Fruit fly (Drosophila melanogaster) S2 (cell line): Measurements from ENCODE around the gene mRpS23.

Experiments used
- CG8478 ChIP-seq: fragments of >200 bp; optimal IDR thresholded peaks from 2 replicates; lab custom pipeline; 2018
- CTCF ChIP-seq, 2 experiments: fragments of >200 bp; optimal IDR thresholded peaks; 2 replicates each; lab custom pipeline; 2018

Gene mRpS23

dm6 chr2L:13835002-13835910 is at the start of gene mRpS23, which contains the start of gene CenG1A:
Gene mRpS23, minus strand, starts transcription at chr2L:13835072.
Gene CenG1A, plus strand, starts transcription at chr2L:13835564.
- no peak for TF ChIP-seq CTCF (optimal IDR thresholded peaks at IDR 0.05; lab: Kevin White, UChicago)
- no peak for TF ChIP-seq CG8478 (lab: Kevin White, UChicago)

DNA sequence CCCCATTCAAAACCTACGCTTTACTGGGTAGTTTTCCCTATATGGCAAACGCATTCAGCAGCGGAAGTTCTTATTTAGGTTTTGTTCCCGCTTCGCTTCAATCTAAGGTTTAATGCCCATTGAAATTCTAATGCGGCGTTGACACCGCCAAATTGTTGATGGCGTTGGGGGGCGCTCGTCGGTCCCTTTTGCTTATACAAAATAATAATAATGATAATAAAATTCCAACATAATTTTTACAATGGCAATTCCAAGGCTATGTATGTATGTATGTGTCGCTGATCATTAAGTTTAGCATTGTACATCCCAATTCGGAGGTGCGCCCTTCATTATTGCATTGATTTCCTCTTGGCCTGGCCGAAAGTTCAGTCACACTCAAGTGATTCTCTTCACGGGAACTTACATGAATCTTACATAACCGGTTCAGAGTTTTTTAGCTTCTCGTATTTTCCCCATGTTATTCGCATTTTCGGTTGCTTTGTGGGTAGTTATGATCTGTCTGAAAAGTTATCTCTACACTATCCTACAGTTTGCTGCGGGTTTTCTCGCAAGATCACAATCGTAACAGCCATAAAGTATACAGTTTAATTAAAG is 49.3 kb upstream of the mRpS23 start:
- TF ChIP-seq CTCF (optimal IDR thresholded peaks at IDR 0.05; lab: Kevin White, UChicago) (no peak), CG8478 (lab: Kevin White, UChicago) (no peak)

DNA sequence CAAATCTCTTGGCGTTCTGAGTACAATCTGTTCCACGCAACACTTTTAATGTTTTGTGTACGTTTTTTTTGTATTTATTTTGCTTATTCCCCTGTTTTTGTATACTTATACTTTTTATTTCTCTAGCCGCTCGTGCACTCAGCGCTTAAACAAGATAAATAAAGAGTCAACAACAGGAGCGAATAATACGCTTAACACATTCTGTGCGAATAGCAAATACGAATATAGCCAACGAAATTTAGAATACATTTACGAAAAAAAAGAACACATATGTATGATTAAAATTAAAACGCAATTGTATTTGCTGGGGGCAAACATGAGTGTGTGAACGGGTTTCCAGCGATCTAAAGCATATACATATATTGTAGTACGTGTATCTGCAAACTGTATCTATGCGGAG is 47.1 kb upstream of the mRpS23 start:
- TF ChIP-seq CTCF (optimal IDR thresholded peaks at IDR 0.05; lab: Kevin White, UChicago), result no peak
- no peak for TF ChIP-seq CG8478 (lab: Kevin White, UChicago)

DNA sequence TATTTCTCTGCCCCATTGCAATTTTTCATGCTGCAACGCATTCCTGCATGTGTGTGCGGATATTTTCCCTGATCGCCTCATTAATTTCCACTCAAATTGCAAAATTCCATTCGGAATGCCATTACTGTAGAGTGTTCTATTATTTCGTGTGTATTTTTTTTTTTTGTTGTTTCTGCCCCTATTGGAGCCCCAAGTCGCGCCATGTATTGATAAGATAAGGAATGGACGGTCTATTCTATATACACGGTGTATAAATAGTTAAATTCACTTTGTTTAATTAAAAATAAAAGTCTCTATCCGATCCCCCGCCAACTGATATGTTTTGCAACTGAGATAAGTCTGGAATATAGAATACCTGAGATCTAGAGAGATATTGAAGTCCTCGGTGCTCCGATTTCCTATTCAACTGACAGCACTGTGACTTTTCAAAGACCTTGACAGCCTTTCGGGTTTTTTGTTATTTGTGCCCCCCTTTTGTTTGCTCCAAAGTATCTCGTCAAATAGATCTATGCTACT is 46.6 kb upstream of the mRpS23 start:
- no peak for TF ChIP-seq CG8478 (lab: Kevin White, UChicago)
- TF ChIP-seq CTCF (optimal IDR thresholded peaks at IDR 0.05; lab: Kevin White, UChicago), result no peak

DNA sequence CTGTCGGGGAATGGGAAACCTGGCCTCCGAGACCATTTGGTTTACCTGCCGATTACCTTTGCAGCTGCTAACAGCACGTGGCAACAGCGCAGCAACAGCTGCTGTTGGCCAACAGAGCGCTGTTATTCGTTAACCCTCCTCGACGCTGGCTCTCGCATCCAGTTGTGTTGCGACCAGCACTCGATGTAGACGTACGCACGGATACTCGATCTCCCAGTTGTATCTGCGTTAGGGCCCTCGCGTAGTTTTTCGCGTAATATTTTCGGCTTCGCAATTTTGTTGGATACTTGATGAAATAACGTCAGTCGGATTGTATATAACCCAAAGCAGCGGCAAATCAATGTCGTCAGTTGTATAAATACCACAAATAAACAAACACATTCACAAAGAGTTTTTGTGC is 43.9 kb upstream of the mRpS23 start:
- TF ChIP-seq CG8478 (lab: Kevin White, UChicago), result no peak

dm6 chr2L:13877934-13878580 is 43.2 kb upstream of the mRpS23 start:
- TF ChIP-seq CG8478 (lab: Kevin White, UChicago) (no peak), CTCF (optimal IDR thresholded peaks at IDR 0.05; lab: Kevin White, UChicago) (no peak)

- no peak for TF ChIP-seq CG8478 (lab: Kevin White, UChicago)
- no peak for TF ChIP-seq CTCF (optimal IDR thresholded peaks at IDR 0.05; lab: Kevin White, UChicago)
Observed at dm6 chr2L:13876698-13877097, 41.8 kb upstream of the mRpS23 start.

dm6 chr2L:13873147-13873546 is 38.3 kb upstream of the mRpS23 start:
- TF ChIP-seq CTCF (optimal IDR thresholded peaks at IDR 0.05; lab: Kevin White, UChicago), result no peak
- TF ChIP-seq CG8478 (lab: Kevin White, UChicago), result no peak

DNA sequence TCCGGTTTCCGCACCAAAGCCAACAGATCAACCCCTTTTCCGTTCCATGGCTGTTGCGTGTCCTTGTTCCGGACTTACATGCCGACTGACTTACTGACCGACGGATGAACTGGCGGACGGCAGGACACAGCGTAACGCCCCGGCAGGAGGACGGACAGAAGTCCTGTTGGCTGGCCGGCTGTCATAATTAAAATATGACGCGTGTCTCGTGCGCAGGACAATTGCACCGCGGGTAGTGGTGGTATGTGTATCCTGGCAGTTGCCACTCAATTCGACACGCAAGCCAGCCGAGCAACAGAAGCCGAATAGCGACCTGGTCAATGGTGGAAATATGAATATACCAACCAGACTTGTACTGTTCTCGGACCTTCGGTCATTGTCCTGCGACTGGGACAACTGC is 34.5 kb upstream of the mRpS23 start:
- TF ChIP-seq CG8478 (lab: Kevin White, UChicago) (no peak), CTCF (optimal IDR thresholded peaks at IDR 0.05; lab: Kevin White, UChicago) (no peak)

dm6 chr2L:13867653-13868052 is 32.8 kb upstream of the mRpS23 start:
- TF ChIP-seq CG8478 (lab: Kevin White, UChicago), result no peak
- TF ChIP-seq CTCF (optimal IDR thresholded peaks at IDR 0.05; lab: Kevin White, UChicago), result no peak

- TF ChIP-seq CG8478 (lab: Kevin White, UChicago) (no peak), CTCF (optimal IDR thresholded peaks at IDR 0.05; lab: Kevin White, UChicago) (no peak)
Observed at dm6 chr2L:13851098-13851497, 16.2 kb upstream of the mRpS23 start.

DNA sequence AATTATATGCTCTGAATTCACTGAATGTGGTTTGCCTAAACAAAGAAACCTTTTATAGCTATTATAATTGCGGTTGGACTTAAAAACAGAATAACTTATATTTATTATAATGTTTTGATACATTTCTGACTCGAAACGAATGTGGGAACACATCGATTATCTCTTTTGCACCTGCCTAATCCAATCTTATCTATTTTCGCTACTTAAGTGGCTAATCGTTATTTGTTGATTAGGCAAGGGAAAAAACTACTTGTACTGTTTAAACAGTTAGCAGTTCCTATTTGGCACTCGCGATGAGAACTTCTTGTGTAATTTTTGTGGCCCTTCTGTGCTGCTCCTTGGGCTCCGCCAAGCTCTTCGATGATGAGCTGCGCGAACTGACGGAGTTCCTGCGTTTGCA is 14.3 kb upstream of the mRpS23 start, which contains the start of gene CG7968:
Gene CG7968, plus strand, starts transcription at position 276 of the 400 bp plus-strand sequence.
- TF ChIP-seq CTCF (optimal IDR thresholded peaks at IDR 0.05; lab: Kevin White, UChicago) (no peak), CG8478 (lab: Kevin White, UChicago) (no peak)

DNA sequence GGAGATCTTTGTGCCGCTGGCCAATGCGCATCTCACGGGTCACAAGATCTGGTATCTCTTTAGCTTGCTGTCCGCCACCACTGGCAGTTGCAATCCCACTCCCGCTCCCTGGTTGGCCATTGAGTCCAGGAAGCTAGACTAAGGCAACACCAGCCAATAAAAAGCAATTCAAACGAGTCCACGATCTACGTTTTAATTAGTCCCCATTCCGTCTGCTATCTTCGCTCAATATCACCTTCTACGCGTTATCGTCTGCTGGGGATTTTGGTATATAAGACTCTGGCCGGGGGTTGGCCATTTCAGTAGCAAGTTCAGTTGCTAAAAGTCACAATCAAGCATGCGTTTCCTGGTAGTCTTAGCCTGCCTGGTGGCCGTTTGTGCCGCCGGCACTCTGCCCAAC is 12.8 kb upstream of the mRpS23 start, which contains the start of gene CG7953:
Gene CG7953, plus strand, starts transcription at position 301 of the 400 bp plus-strand sequence.
- TF ChIP-seq CG8478 (lab: Kevin White, UChicago) (no peak), CTCF (optimal IDR thresholded peaks at IDR 0.05; lab: Kevin White, UChicago) (no peak)

DNA sequence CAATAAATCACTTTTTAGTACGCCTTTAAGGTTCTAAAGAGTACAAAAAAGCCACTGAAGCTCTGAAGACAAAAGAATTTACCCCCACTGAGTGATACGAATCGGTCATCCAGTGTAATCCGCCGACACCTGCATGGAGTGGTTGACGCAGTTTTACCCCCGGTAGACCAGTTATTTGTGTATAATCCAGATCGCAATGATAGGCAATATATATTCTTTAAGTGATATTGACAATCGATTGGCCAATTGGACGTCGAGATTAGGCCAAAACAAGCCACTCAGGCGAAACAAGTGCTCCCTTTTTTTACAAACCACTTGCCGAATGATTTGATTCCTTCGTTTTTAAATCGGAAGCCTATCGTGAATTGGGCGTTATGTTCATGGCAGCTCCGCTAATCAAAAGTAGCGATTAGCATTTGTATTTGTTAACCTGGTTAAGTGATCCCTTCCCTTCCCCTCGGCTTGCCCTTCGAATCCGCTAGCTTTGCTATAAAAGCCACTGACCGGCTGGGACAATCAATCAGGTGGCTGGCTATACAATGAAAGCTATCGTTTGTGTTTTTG is 11.4 kb upstream of the mRpS23 start, which contains the start of gene CG7916:
Gene CG7916, plus strand, starts transcription at position 514 of the 564 bp plus-strand sequence.
- no peak for TF ChIP-seq CTCF (optimal IDR thresholded peaks at IDR 0.05; lab: Kevin White, UChicago)
- TF ChIP-seq CG8478 (lab: Kevin White, UChicago), result no peak
